Worm (Caenorhabditis elegans): ENCODE results near the gene gon-1.

DNA sequence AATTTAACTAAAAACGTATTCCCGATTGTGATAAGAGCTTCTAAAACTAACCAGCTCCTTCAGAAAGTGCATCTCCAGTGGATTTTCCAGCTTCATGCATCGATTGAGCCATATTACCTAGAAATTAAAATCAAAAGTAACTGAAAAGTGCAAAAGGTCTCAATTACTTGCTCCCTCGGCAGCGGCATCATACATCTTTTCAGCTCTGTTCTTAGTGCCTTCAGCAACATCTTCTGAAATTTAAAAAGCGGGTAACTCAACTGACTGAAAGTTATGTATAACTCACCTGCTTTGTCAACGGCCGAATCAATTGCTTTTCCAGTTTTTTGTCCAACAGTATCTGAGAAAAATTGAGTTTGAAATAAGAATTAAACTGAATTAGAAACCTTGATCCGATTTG lies 28.8 kb downstream of the gon-1 start:
- TF ChIP-seq nhr-77 (tag; optimal IDR thresholded peaks at IDR 0.05) (no peak), nhr-11 (tag; optimal IDR thresholded peaks at IDR 0.05) (no peak), arid-1 (GFP tag; conservative IDR thresholded peaks at IDR 0.05) (no peak), Y48G9A.11 (GFP tag; IDR thresholded peaks at IDR 0.05) (no peak), Y5F2A.4 (GFP tag; optimal IDR thresholded peaks at IDR 0.05) (no peak), pha-4 (GFP tag; IDR thresholded peaks at IDR 0.05) (no peak), pha-4 (tag; optimal IDR thresholded peaks at IDR 0.05) (no peak), nhr-111 (GFP tag; optimal IDR thresholded peaks at IDR 0.05) (no peak)
